Worm (Caenorhabditis elegans): Measurements from ENCODE around the gene C07A9.5.

The C07A9.5 gene

ce11 chrIII:9697323-9697722 is 14.7 kb upstream of the C07A9.5 start (continued):
- no peak for TF ChIP-seq nhr-12 (tag; optimal IDR thresholded peaks at IDR 0.05)
- peak; percentile 21 for TF ChIP-seq mep-1 (tag; optimal IDR thresholded peaks at IDR 0.05)
- no peak for TF ChIP-seq elt-3 (tag; optimal IDR thresholded peaks at IDR 0.05)
- peak; percentile 40 for TF ChIP-seq tbx-2 (tag; optimal IDR thresholded peaks at IDR 0.05)
- TF ChIP-seq snpc-4 (tag; optimal IDR thresholded peaks at IDR 0.05) = peak; percentile 45
- TF ChIP-seq unc-86 (tag; optimal IDR thresholded peaks at IDR 0.05) = peak; percentile 17
- no peak for TF ChIP-seq egl-27 (tag; optimal IDR thresholded peaks at IDR 0.05)

DNA sequence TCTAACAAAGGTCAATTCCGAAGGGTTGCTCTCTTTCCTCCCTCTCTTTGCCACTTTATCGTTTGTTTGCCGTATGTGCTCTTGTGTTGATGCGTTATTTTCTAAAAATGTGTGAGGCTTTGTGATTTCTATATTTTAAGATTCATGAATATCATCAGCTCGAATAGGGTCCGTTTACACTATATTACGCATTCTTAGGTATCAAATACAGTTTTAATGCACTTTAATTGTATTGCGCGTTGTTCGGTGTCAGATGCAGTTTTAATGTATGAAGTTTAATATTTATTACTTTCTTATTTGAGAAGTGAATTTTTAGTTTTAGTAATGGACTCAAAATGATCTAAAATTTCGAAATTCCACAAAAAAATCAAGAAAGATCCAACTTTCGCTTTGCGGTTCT is 13.8 kb upstream of the C07A9.5 start, which contains the start of gene bud-31:
bud-31 (minus strand) TSS at position 101 of the 400 bp plus-strand sequence.
- TF ChIP-seq nhr-84 (tag; optimal IDR thresholded peaks at IDR 0.05) (no peak), hlh-17 (GFP tag; optimal IDR thresholded peaks at IDR 0.05; ENCODE audit: borderline replicate concordance) (no peak), unc-86 (tag; optimal IDR thresholded peaks at IDR 0.05) (no peak), C04F5.9 (tag; optimal IDR thresholded peaks at IDR 0.05) (no peak), F16B12.6 (tag; optimal IDR thresholded peaks at IDR 0.05) (no peak), dpl-1 (GFP tag; optimal IDR thresholded peaks at IDR 0.05) (no peak), nhr-12 (tag; optimal IDR thresholded peaks at IDR 0.05) (no peak)

- no peak for TF ChIP-seq alr-1 (tag; optimal IDR thresholded peaks at IDR 0.05; ENCODE audit: borderline replicate concordance)
- TF ChIP-seq elt-3 (tag; optimal IDR thresholded peaks at IDR 0.05) = peak in 1 of 6 experiments; percentile 20
- TF ChIP-seq aha-1 (tag; optimal IDR thresholded peaks at IDR 0.05) = no peak
- TF ChIP-seq snu-23 (GFP tag; optimal IDR thresholded peaks at IDR 0.05) = peak; percentile 46
- no peak for TF ChIP-seq pag-3 (tag; optimal IDR thresholded peaks at IDR 0.05; ENCODE audit: borderline replicate concordance, insufficient read depth)
- peak; percentile 36 to 61 for TF ChIP-seq efl-1 (optimal IDR thresholded peaks at IDR 0.05)
- TF ChIP-seq efl-1 (GFP tag; optimal IDR thresholded peaks at IDR 0.05 in 1 of 2) = peak; percentile 60 to 96
- TF ChIP-seq C04F5.9 (tag; optimal IDR thresholded peaks at IDR 0.05) = no peak
- no peak for TF ChIP-seq egl-13 (tag; optimal IDR thresholded peaks at IDR 0.05)
- peak; percentile 20 for TF ChIP-seq swsn-7 (tag; optimal IDR thresholded peaks at IDR 0.05)
- no peak for TF ChIP-seq pqm-1 (tag; optimal IDR thresholded peaks at IDR 0.05)
- TF ChIP-seq ztf-4 (tag; optimal IDR thresholded peaks at IDR 0.05) = no peak
- no peak for TF ChIP-seq unc-98 (GFP tag; IDR thresholded peaks at IDR 0.05)
- TF ChIP-seq nhr-20 (tag; optimal IDR thresholded peaks at IDR 0.05) = no peak
- no peak for TF ChIP-seq sup-37 (GFP tag; optimal IDR thresholded peaks at IDR 0.05)
- no peak for TF ChIP-seq skn-1 (tag; optimal IDR thresholded peaks at IDR 0.05)
- peak; percentile 35 to 62 for TF ChIP-seq lsy-2 (tag; optimal IDR thresholded peaks at IDR 0.05)
- TF ChIP-seq nhr-77 (tag; optimal IDR thresholded peaks at IDR 0.05) = no peak
- TF ChIP-seq ceh-63 (GFP tag; optimal IDR thresholded peaks at IDR 0.05) = no peak
- TF ChIP-seq mdl-1 (tag; optimal IDR thresholded peaks at IDR 0.05) = no peak
- peak; percentile 44 to 71 for TF ChIP-seq lin-35 (GFP tag; optimal IDR thresholded peaks at IDR 0.05)
- TF ChIP-seq lin-14 (GFP tag; optimal IDR thresholded peaks at IDR 0.05) = peak; percentile 16
- TF ChIP-seq grh-1 (GFP tag; IDR thresholded peaks at IDR 0.05) = no peak
- TF ChIP-seq nhr-19 (GFP tag; conservative IDR thresholded peaks at IDR 0.05) = no peak
- no peak for TF ChIP-seq jun-1 (tag; optimal IDR thresholded peaks at IDR 0.05)
- TF ChIP-seq ceh-90 (tag; optimal IDR thresholded peaks at IDR 0.05) = no peak
- TF ChIP-seq elt-2 (tag; optimal IDR thresholded peaks at IDR 0.05) = no peak
- no peak for TF ChIP-seq xbp-1 (tag; optimal IDR thresholded peaks at IDR 0.05)
- TF ChIP-seq C16A3.4 (tag; optimal IDR thresholded peaks at IDR 0.05) = peak; percentile 29
- no peak for TF ChIP-seq ceh-8 (GFP tag; optimal IDR thresholded peaks at IDR 0.05)
- peak; percentile 14 for TF ChIP-seq blmp-1 (tag; optimal IDR thresholded peaks at IDR 0.05)
- TF ChIP-seq fkh-4 (tag; optimal IDR thresholded peaks at IDR 0.05; ENCODE audit: borderline replicate concordance) = no peak
- no peak for TF ChIP-seq ceh-88 (GFP tag; IDR thresholded peaks at IDR 0.05)
- no peak for TF ChIP-seq nhr-90 (tag; optimal IDR thresholded peaks at IDR 0.05; ENCODE audit: poor library complexity)
- no peak for TF ChIP-seq zip-4 (GFP tag; optimal IDR thresholded peaks at IDR 0.05)
- peak; percentile 87 for TF ChIP-seq F16B12.6 (tag; optimal IDR thresholded peaks at IDR 0.05)
- no peak for TF ChIP-seq unc-130 (tag; optimal IDR thresholded peaks at IDR 0.05)
- TF ChIP-seq vab-15 (tag; optimal IDR thresholded peaks at IDR 0.05) = no peak
- no peak for TF ChIP-seq ces-1 (GFP tag; optimal IDR thresholded peaks at IDR 0.05)
- TF ChIP-seq nhr-12 (tag; optimal IDR thresholded peaks at IDR 0.05) = no peak
- TF ChIP-seq ztf-11 (tag; optimal IDR thresholded peaks at IDR 0.05) = no peak
Measured at ce11 chrIII:9695379-9695778, 12.8 kb upstream of the C07A9.5 start.

All from whole organism, L1 larva.